Worm (Caenorhabditis elegans) whole organism, L1 larva: Measurements from ENCODE around the gene C16B8.2.

Experiments used
- C16A3.4 ChIP-seq: fragments of 150-350 bp; optimal IDR thresholded peaks from 2 replicates; lab custom pipeline; 2014; ENCODE audit warnings: missing biosample characterization, missing genetic modification characterization
- F16B12.6 ChIP-seq: fragments of 150-350 bp; optimal IDR thresholded peaks from 2 replicates; lab custom pipeline; 2014; ENCODE audit warnings: missing biosample characterization, missing genetic modification characterization
- aly-2 ChIP-seq: fragments of 150-350 bp; optimal IDR thresholded peaks from 2 replicates; lab custom pipeline; 2014; ENCODE audit warnings: missing biosample characterization, missing genetic modification characterization
- ama-1 ChIP-seq: fragments of 150-350 bp; optimal IDR thresholded peaks from 2 replicates; lab custom pipeline; 2014
- blmp-1 ChIP-seq: fragments of 150-350 bp; optimal IDR thresholded peaks from 2 replicates; lab custom pipeline; 2014; ENCODE audit warnings: missing biosample characterization, missing genetic modification characterization
- ceh-63 ChIP-seq: fragments of 200-800 bp; sonication (Bioruptor generic); optimal IDR thresholded peaks from 2 replicates; lab custom pipeline; 2018; ENCODE audit warnings: mild to moderate bottlenecking, missing genetic modification characterization, missing compliant biosample characterization
- ceh-8 ChIP-seq: fragments of 200-800 bp; sonication (Bioruptor generic); optimal IDR thresholded peaks from 2 replicates; lab custom pipeline; 2018; ENCODE audit warnings: mild to moderate bottlenecking, missing genetic modification characterization, moderate library complexity, missing compliant biosample characterization
- dpl-1 ChIP-seq, 3 experiments: fragments of 150-350 bp in 2 of 3; sonication (generic microtip) in 1 of 3; optimal IDR thresholded peaks; 2 replicates each; lab custom pipeline; 2014 to 2017; ENCODE audit warnings: missing biosample characterization in 3 of 3, missing genetic modification characterization in 3 of 3, missing genetic modification reagents in 3 of 3
- dsc-1 ChIP-seq: sonication (generic microtip); optimal IDR thresholded peaks from 2 replicates; lab custom pipeline; 2016; ENCODE audit warnings: mild to moderate bottlenecking, missing genetic modification characterization, missing compliant biosample characterization
- egl-13 ChIP-seq: sonication (generic microtip); optimal IDR thresholded peaks from 2 replicates; lab custom pipeline; 2016; ENCODE audit warnings: missing genotype, missing genetic modification reagents, missing genetic modification characterization, missing compliant biosample characterization
- egl-27 ChIP-seq, 2 experiments: fragments of 150-350 bp in 1 of 2; sonication (generic microtip); optimal IDR thresholded peaks; 3 replicates each; lab custom pipeline; 2017 to 2018; ENCODE audit warnings: missing biosample characterization in 2 of 2, missing genetic modification characterization in 2 of 2, missing genetic modification reagents in 2 of 2
- elt-2 ChIP-seq: sonication (generic microtip); optimal IDR thresholded peaks from 2 replicates; lab custom pipeline; 2016; ENCODE audit warnings: missing genetic modification characterization, mild to moderate bottlenecking, inconsistent platforms, missing compliant biosample characterization, missing genetic modification reagents
- elt-3 ChIP-seq, 6 experiments: fragments of 150-350 bp in 1 of 6; sonication (generic microtip); optimal IDR thresholded peaks; 2 replicates each; lab custom pipeline; 2017 to 2018; ENCODE audit warnings: missing biosample characterization in 6 of 6, missing genetic modification characterization in 6 of 6, inconsistent platforms in 1 of 6
- ets-5 ChIP-seq: fragments of 200-800 bp; sonication (Bioruptor generic); IDR thresholded peaks from 2 replicates; pipeline ENCODE4 v1.3.6; 2022; ENCODE audit warnings: missing genetic modification characterization, missing compliant biosample characterization
- fos-1 ChIP-seq: fragments of 150-350 bp; optimal IDR thresholded peaks from 2 replicates; lab custom pipeline; 2014; ENCODE audit warnings: missing biosample characterization, missing genetic modification characterization
- grh-1 ChIP-seq: fragments of 200-800 bp; sonication (Bioruptor generic); IDR thresholded peaks from 2 replicates; pipeline ENCODE4 v1.3.6; 2022; ENCODE audit warnings: missing genetic modification reagents, missing genetic modification characterization, missing compliant biosample characterization
- hlh-17 ChIP-seq: fragments of 200-800 bp; sonication (Bioruptor generic); optimal IDR thresholded peaks from 2 replicates; lab custom pipeline; 2018; ENCODE audit warnings: missing genetic modification characterization, mild to moderate bottlenecking, missing compliant biosample characterization, moderate library complexity, borderline replicate concordance
- hlh-4 ChIP-seq: sonication (generic microtip); optimal IDR thresholded peaks from 2 replicates; lab custom pipeline; 2016; ENCODE audit warnings: mild to moderate bottlenecking, missing genetic modification characterization, missing compliant biosample characterization
- jun-1 ChIP-seq: fragments of 150-350 bp; optimal IDR thresholded peaks from 2 replicates; lab custom pipeline; 2014; ENCODE audit warnings: missing biosample characterization, missing genetic modification reagents, missing genetic modification characterization
- lin-13 ChIP-seq: fragments of 150-350 bp; optimal IDR thresholded peaks from 2 replicates; lab custom pipeline; 2014; ENCODE audit warnings: missing biosample characterization, missing genetic modification reagents, missing genetic modification characterization
- lin-14 ChIP-seq: fragments of 200-800 bp; sonication (Bioruptor generic); optimal IDR thresholded peaks from 2 replicates; lab custom pipeline; 2018; ENCODE audit warnings: mild to moderate bottlenecking, missing genetic modification characterization, moderate library complexity, missing compliant biosample characterization
- lin-15B ChIP-seq: fragments of 150-350 bp; sonication (generic microtip); optimal IDR thresholded peaks from 3 replicates; lab custom pipeline; 2014; ENCODE audit warnings: missing biosample characterization, missing genetic modification characterization
- lin-35 ChIP-seq, 2 experiments: fragments of 150-350 bp; optimal IDR thresholded peaks; 2 replicates each; lab custom pipeline; 2014; ENCODE audit warnings: missing biosample characterization in 2 of 2, missing genetic modification characterization in 2 of 2, missing genetic modification reagents in 2 of 2
- lin-39 ChIP-seq: fragments of 150-350 bp; optimal IDR thresholded peaks from 2 replicates; lab custom pipeline; 2014; ENCODE audit warnings: missing biosample characterization, missing genetic modification reagents, missing genetic modification characterization
- lir-3 ChIP-seq: sonication (generic microtip); optimal IDR thresholded peaks from 2 replicates; lab custom pipeline; 2016; ENCODE audit warnings: mild to moderate bottlenecking, missing genetic modification characterization, moderate library complexity, missing compliant biosample characterization; ENCODE audit not compliant: poor library complexity
- lsy-2 ChIP-seq, 2 experiments: fragments of 150-350 bp; optimal IDR thresholded peaks; 2 replicates each; lab custom pipeline; 2014; ENCODE audit warnings: missing biosample characterization in 2 of 2, missing genetic modification characterization in 2 of 2
- mab-9 ChIP-seq: fragments of 200-800 bp; sonication (Bioruptor generic); IDR thresholded peaks from 2 replicates; pipeline ENCODE4 v1.3.6; 2022; ENCODE audit warnings: missing genetic modification reagents, missing genetic modification characterization, missing compliant biosample characterization
- mdl-1 ChIP-seq, 2 experiments: fragments of 150-350 bp; optimal IDR thresholded peaks; 2 replicates each; lab custom pipeline; 2014 to 2017; ENCODE audit warnings: missing biosample characterization in 2 of 2, missing genetic modification characterization in 2 of 2, inconsistent platforms in 1 of 2
- mef-2 ChIP-seq: fragments of 150-350 bp; optimal IDR thresholded peaks from 2 replicates; lab custom pipeline; 2014; ENCODE audit warnings: missing biosample characterization, missing genetic modification characterization
- mep-1 ChIP-seq: fragments of 150-350 bp; optimal IDR thresholded peaks from 2 replicates; lab custom pipeline; 2014; ENCODE audit warnings: missing biosample characterization, missing genetic modification characterization
- nhr-11 ChIP-seq: fragments of 150-350 bp; optimal IDR thresholded peaks from 2 replicates; lab custom pipeline; 2014; ENCODE audit warnings: missing biosample characterization, missing genetic modification characterization
- nhr-12 ChIP-seq: sonication (generic microtip); optimal IDR thresholded peaks from 2 replicates; lab custom pipeline; 2017; ENCODE audit warnings: missing biosample characterization, missing genetic modification characterization
- nhr-20 ChIP-seq: sonication (generic microtip); optimal IDR thresholded peaks from 2 replicates; lab custom pipeline; 2016; ENCODE audit warnings: mild to moderate bottlenecking, missing genetic modification characterization, missing compliant biosample characterization
- nhr-237 ChIP-seq: fragments of 150-350 bp; optimal IDR thresholded peaks from 2 replicates; lab custom pipeline; 2014; ENCODE audit warnings: missing biosample characterization, missing genetic modification characterization
- nhr-47 ChIP-seq: sonication (generic microtip); optimal IDR thresholded peaks from 2 replicates; lab custom pipeline; 2016; ENCODE audit warnings: mild to moderate bottlenecking, missing genetic modification characterization, moderate library complexity, missing compliant biosample characterization
- nhr-71 ChIP-seq: sonication (generic microtip); optimal IDR thresholded peaks from 2 replicates; lab custom pipeline; 2016; ENCODE audit warnings: mild to moderate bottlenecking, missing genetic modification characterization, moderate library complexity, missing compliant biosample characterization
- nhr-76 ChIP-seq: sonication (generic microtip); optimal IDR thresholded peaks from 2 replicates; lab custom pipeline; 2017; ENCODE audit warnings: missing biosample characterization, missing genetic modification characterization
- pag-3 ChIP-seq: sonication (generic microtip); optimal IDR thresholded peaks from 2 replicates; lab custom pipeline; 2017; ENCODE audit warnings: missing genetic modification characterization, mild to moderate bottlenecking, missing compliant biosample characterization, antibody characterized with exemption, borderline replicate concordance; ENCODE audit not compliant: insufficient read depth
- rnt-1 ChIP-seq: sonication (generic microtip); optimal IDR thresholded peaks from 2 replicates; lab custom pipeline; 2016; ENCODE audit warnings: mild to moderate bottlenecking, missing genetic modification characterization, moderate library complexity, missing compliant biosample characterization
- skn-1 ChIP-seq: fragments of 150-350 bp; optimal IDR thresholded peaks from 2 replicates; lab custom pipeline; 2014; ENCODE audit warnings: missing biosample characterization, missing genetic modification characterization
- snpc-4 ChIP-seq: fragments of 150-350 bp; optimal IDR thresholded peaks from 2 replicates; lab custom pipeline; 2014; ENCODE audit warnings: missing biosample characterization, missing genetic modification characterization
- snu-23 ChIP-seq: sonication (generic microtip); optimal IDR thresholded peaks from 2 replicates; lab custom pipeline; 2016; ENCODE audit warnings: missing genetic modification characterization, missing compliant biosample characterization
- sptf-1 ChIP-seq: fragments of 150-350 bp; optimal IDR thresholded peaks from 2 replicates; lab custom pipeline; 2014; ENCODE audit warnings: missing biosample characterization, missing genetic modification characterization
- swsn-7 ChIP-seq: sonication (generic microtip); optimal IDR thresholded peaks from 2 replicates; lab custom pipeline; 2016; ENCODE audit warnings: missing genetic modification characterization, missing compliant biosample characterization
- tbx-2 ChIP-seq: sonication (generic microtip); optimal IDR thresholded peaks from 2 replicates; lab custom pipeline; 2016; ENCODE audit warnings: missing genetic modification characterization, missing compliant biosample characterization
- tlp-1 ChIP-seq: fragments of 150-350 bp; optimal IDR thresholded peaks from 2 replicates; lab custom pipeline; 2014; ENCODE audit warnings: missing biosample characterization, missing genetic modification characterization
- unc-130 ChIP-seq: fragments of 150-350 bp; optimal IDR thresholded peaks from 2 replicates; lab custom pipeline; 2017; ENCODE audit warnings: missing biosample characterization, missing genetic modification characterization, inconsistent platforms
- unc-62 ChIP-seq: fragments of 150-350 bp; optimal IDR thresholded peaks from 2 replicates; lab custom pipeline; 2014; ENCODE audit warnings: missing biosample characterization, missing genetic modification reagents, missing genetic modification characterization
- unc-86 ChIP-seq: sonication (generic microtip); optimal IDR thresholded peaks from 2 replicates; lab custom pipeline; 2016; ENCODE audit warnings: missing genetic modification characterization, missing compliant biosample characterization
- unc-98 ChIP-seq: fragments of 200-800 bp; sonication (Bioruptor generic); IDR thresholded peaks from 2 replicates; pipeline ENCODE4 v1.3.6; 2022; ENCODE audit warnings: missing genetic modification characterization, missing compliant biosample characterization
- vab-15 ChIP-seq: sonication (generic microtip); optimal IDR thresholded peaks from 2 replicates; lab custom pipeline; 2017; ENCODE audit warnings: missing genotype, mild to moderate bottlenecking, missing genetic modification characterization, missing compliant biosample characterization
- zag-1 ChIP-seq: fragments of 150-350 bp; optimal IDR thresholded peaks from 2 replicates; lab custom pipeline; 2014; ENCODE audit warnings: missing biosample characterization, missing genetic modification characterization
- zip-4 ChIP-seq: fragments of 200-800 bp; sonication (Bioruptor generic); optimal IDR thresholded peaks from 2 replicates; lab custom pipeline; 2018; ENCODE audit warnings: mild to moderate bottlenecking, missing genetic modification characterization, moderate library complexity, missing compliant biosample characterization
- ztf-11 ChIP-seq, 2 experiments: sonication (generic microtip); optimal IDR thresholded peaks; 2 replicates each; lab custom pipeline; 2016 to 2017; ENCODE audit warnings: missing genetic modification characterization in 2 of 2, missing biosample characterization in 1 of 2, missing compliant biosample characterization in 1 of 2

The C16B8.2 gene

ce11 chrX:4007724-4008123 is 41.5 kb upstream of the C16B8.2 start:
- TF ChIP-seq ceh-63 (GFP tag; lab: Kevin White, UChicago) (no peak), jun-1 (tag; lab: Kevin White, UChicago) (no peak), ceh-8 (GFP tag; lab: Kevin White, UChicago) (no peak), tbx-2 (tag; lab: Kevin White, UChicago) (peak; percentile 36), aly-2 (tag; lab: Kevin White, UChicago) (no peak), zag-1 (tag; lab: Kevin White, UChicago) (no peak), hlh-4 (tag; lab: Kevin White, UChicago) (no peak), rnt-1 (tag; lab: Kevin White, UChicago) (no peak), snu-23 (GFP tag; lab: Kevin White, UChicago) (peak; percentile 45), zip-4 (no peak), sptf-1 (no peak), nhr-12 (tag; lab: Kevin White, UChicago) (no peak), unc-130 (tag; lab: Kevin White, UChicago) (no peak), mep-1 (tag; lab: Kevin White, UChicago) (peak; percentile 29), swsn-7 (tag; lab: Kevin White, UChicago) (no peak), unc-98 (GFP tag; lab: Robert Waterston, UW) (no peak), ztf-11 (tag; optimal IDR thresholded peaks at IDR 0.05; lab: Kevin White, UChicago) (no peak), elt-3 (tag; optimal IDR thresholded peaks at IDR 0.05; lab: Kevin White, UChicago) (no peak), egl-13 (no peak), skn-1 (tag; lab: Kevin White, UChicago) (no peak), lin-14 (GFP tag; lab: Kevin White, UChicago) (peak; percentile 44), lin-15B (tag; lab: Kevin White, UChicago) (no peak), egl-27 (tag; optimal IDR thresholded peaks at IDR 0.05; lab: Kevin White, UChicago) (no peak), nhr-71 (peak; percentile 77), mab-9 (GFP tag; lab: Robert Waterston, UW) (no peak), mdl-1 (tag; optimal IDR thresholded peaks at IDR 0.05; lab: Kevin White, UChicago) (no peak), nhr-47 (peak; percentile 58), nhr-76 (tag; lab: Kevin White, UChicago) (no peak), pag-3 (tag; lab: Kevin White, UChicago) (no peak), elt-2 (tag; lab: Kevin White, UChicago) (peak; percentile 95), dsc-1 (tag; lab: Kevin White, UChicago) (no peak), vab-15 (tag; lab: Kevin White, UChicago) (no peak), lsy-2 (tag; optimal IDR thresholded peaks at IDR 0.05; lab: Kevin White, UChicago) (peak; percentile 14 to 29), nhr-11 (tag; lab: Kevin White, UChicago) (no peak), fos-1 (tag; lab: Kevin White, UChicago) (no peak), hlh-17 (GFP tag; lab: Kevin White, UChicago) (no peak), lin-39 (no peak), grh-1 (no peak), ets-5 (no peak), tlp-1 (no peak), dpl-1 (GFP tag; optimal IDR thresholded peaks at IDR 0.05; lab: Kevin White, UChicago) (no peak), mef-2 (no peak), blmp-1 (tag; lab: Kevin White, UChicago) (no peak), nhr-20 (tag; lab: Kevin White, UChicago) (peak; percentile 66), lir-3 (tag; lab: Kevin White, UChicago) (no peak), snpc-4 (tag; lab: Kevin White, UChicago) (no peak), unc-86 (tag; lab: Kevin White, UChicago) (no peak), lin-35 (GFP tag; optimal IDR thresholded peaks at IDR 0.05; lab: Kevin White, UChicago) (peak in 1 of 2 experiments; percentile 17), ama-1 (lab: Kevin White, UChicago) (no peak), nhr-237 (tag; lab: Kevin White, UChicago) (no peak), unc-62 (GFP tag; lab: Kevin White, UChicago) (no peak), C16A3.4 (tag; lab: Kevin White, UChicago) (no peak), lin-13 (GFP tag; lab: Kevin White, UChicago) (peak; percentile 15), F16B12.6 (no peak)
